Worm (Caenorhabditis elegans): ENCODE results near the gene nhr-147.

DNA sequence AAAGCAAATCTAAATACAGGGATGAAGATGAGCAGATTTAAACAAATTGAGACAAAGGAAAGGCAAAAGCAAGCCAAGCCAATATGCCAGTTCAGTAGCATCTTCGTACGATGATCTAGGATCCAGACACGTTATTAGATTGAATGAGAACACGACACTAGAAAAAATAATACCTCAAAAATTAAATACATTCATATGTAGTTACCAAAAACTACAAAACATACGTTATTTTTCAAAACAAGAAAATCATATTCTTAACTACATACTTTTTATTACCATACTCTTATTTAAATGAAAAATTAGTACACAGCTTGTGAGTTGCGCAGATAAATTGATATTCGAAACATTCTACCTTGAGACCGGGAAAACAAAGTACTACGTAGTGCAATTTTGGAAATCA is 32.4 kb upstream of the nhr-147 start, which contains the start of gene srx-6:
- TF ChIP-seq zfp-2 (tag; optimal IDR thresholded peaks at IDR 0.05): no peak
- TF ChIP-seq ceh-32 (tag; optimal IDR thresholded peaks at IDR 0.05; ENCODE audit: poor library complexity): no peak
- TF ChIP-seq skn-1 (tag; optimal IDR thresholded peaks at IDR 0.05): no peak
- no peak for TF ChIP-seq F44E2.7 (GFP tag; IDR thresholded peaks at IDR 0.05)
- TF ChIP-seq R02D3.7 (tag; optimal IDR thresholded peaks at IDR 0.05): no peak
- TF ChIP-seq mdl-1 (tag; optimal IDR thresholded peaks at IDR 0.05): no peak
- TF ChIP-seq F26F4.8 (GFP tag; conservative IDR thresholded peaks at IDR 0.05): no peak
